Fruit fly (Drosophila melanogaster) Kc167 (cell line): Measurements from ENCODE around the gene CG11037.

Source experiments
- Myc ChIP-seq: fragments of >200 bp; optimal IDR thresholded peaks from 2 replicates; lab custom pipeline; 2017; ENCODE audit warnings: missing external identifiers
- Sin3A ChIP-seq: fragments of >200 bp; optimal IDR thresholded peaks from 2 replicates; lab custom pipeline; 2018; ENCODE audit warnings: missing external identifiers
- h ChIP-seq: fragments of >200 bp; optimal IDR thresholded peaks from 3 replicates; lab custom pipeline; 2018; ENCODE audit warnings: missing external identifiers
- insv ChIP-seq: fragments of >200 bp; optimal IDR thresholded peaks from 3 replicates; lab custom pipeline; 2018; ENCODE audit warnings: missing external identifiers
- psq ChIP-seq: fragments of >200 bp; optimal IDR thresholded peaks from 2 replicates; lab custom pipeline; 2017; ENCODE audit warnings: missing external identifiers
- ttk ChIP-seq: sonication (Bioruptor generic); optimal IDR thresholded peaks from 2 replicates; lab custom pipeline; 2017; ENCODE audit warnings: missing external identifiers

- TF ChIP-seq insv (no peak), Sin3A (no peak), psq (no peak), Myc (no peak), h (lab: Kevin White, UChicago) (no peak), ttk (no peak)
Measured at dm6 chr3L:20917025-20917691, 44.0 kb downstream of the CG11037 start.
